Worm (Caenorhabditis elegans): ENCODE data around the gene ceh-37.

DNA sequence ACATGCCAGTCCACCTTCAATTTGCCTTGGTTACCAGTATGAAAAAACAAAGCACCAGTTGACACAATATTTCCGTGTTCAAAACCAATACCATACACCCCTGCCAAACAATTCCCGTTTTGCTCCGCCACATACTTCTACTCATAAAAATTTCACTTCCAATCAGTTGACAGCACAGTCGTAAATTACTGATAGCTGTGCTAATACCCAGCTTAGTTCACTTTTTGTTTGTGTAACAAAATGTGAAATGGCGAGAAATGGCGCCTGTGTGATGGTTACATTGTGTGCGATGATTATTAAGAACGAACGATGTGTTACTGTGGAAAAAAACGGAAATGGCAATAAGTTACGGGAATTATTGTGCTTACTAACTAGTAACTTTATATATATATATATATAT lies 1.5 kb downstream of the ceh-37 start:
- TF ChIP-seq klf-2 (GFP tag; conservative IDR thresholded peaks at IDR 0.05): no peak
- no peak for TF ChIP-seq med-1 (GFP tag; optimal IDR thresholded peaks at IDR 0.05; ENCODE audit: insufficient read depth)
- no peak for TF ChIP-seq tab-1 (GFP tag; IDR thresholded peaks at IDR 0.05)
- no peak for TF ChIP-seq T22C8.4 (GFP tag; IDR thresholded peaks at IDR 0.05)
